Fruit fly (Drosophila melanogaster) whole organism, adult: Measurements from ENCODE around the gene eyg.

Experiments
- CG11617 ChIP-seq: fragments of 200-800 bp; sonication (Bioruptor generic); optimal IDR thresholded peaks from 2 replicates; lab custom pipeline; 2017; ENCODE audit warnings: mild to moderate bottlenecking, missing biosample characterization, missing genetic modification reagents, missing genetic modification characterization
- CG12768 ChIP-seq: fragments of 200-800 bp; sonication (Bioruptor generic); optimal IDR thresholded peaks from 2 replicates; lab custom pipeline; 2017; ENCODE audit warnings: missing biosample characterization, missing genetic modification characterization, mild to moderate bottlenecking, moderate library complexity, missing genetic modification reagents
- CG14711 ChIP-seq: fragments of 200-800 bp; sonication (Bioruptor generic); optimal IDR thresholded peaks from 2 replicates; lab custom pipeline; 2018; ENCODE audit warnings: missing biosample characterization, mild to moderate bottlenecking, missing genetic modification characterization, moderate library complexity
- CG1620 ChIP-seq: fragments of 200-800 bp; sonication (Bioruptor generic); optimal IDR thresholded peaks from 2 replicates; lab custom pipeline; 2016; ENCODE audit warnings: missing biosample characterization, missing genetic modification characterization
- CG33017 ChIP-seq: fragments of 200-800 bp; sonication (Bioruptor generic); optimal IDR thresholded peaks from 2 replicates; lab custom pipeline; 2018; ENCODE audit warnings: missing biosample characterization, mild to moderate bottlenecking, missing genetic modification characterization, moderate library complexity
- CG5204 ChIP-seq: fragments of 200-800 bp; sonication (Bioruptor generic); optimal IDR thresholded peaks from 2 replicates; lab custom pipeline; 2016; ENCODE audit warnings: missing biosample characterization, missing genetic modification characterization
- CG7045 ChIP-seq: fragments of 200-800 bp; sonication (Bioruptor generic); optimal IDR thresholded peaks from 2 replicates; lab custom pipeline; 2017; ENCODE audit warnings: missing biosample characterization, mild to moderate bottlenecking, missing genetic modification characterization
- CG7101 ChIP-seq: fragments of 200-800 bp; sonication (Bioruptor generic); optimal IDR thresholded peaks from 2 replicates; lab custom pipeline; 2018; ENCODE audit warnings: missing biosample characterization, mild to moderate bottlenecking, missing genetic modification characterization, moderate library complexity
- Clk ChIP-seq: fragments of 200-800 bp; sonication (Bioruptor generic); optimal IDR thresholded peaks from 2 replicates; lab custom pipeline; 2017; ENCODE audit warnings: missing biosample characterization, missing genetic modification characterization
- Crg-1 ChIP-seq: fragments of 200-800 bp; sonication (Bioruptor generic); optimal IDR thresholded peaks from 2 replicates; lab custom pipeline; 2016; ENCODE audit warnings: missing biosample characterization, missing genetic modification characterization
- Hr96 ChIP-seq: fragments of 200-800 bp; sonication (Bioruptor generic); optimal IDR thresholded peaks from 2 replicates; lab custom pipeline; 2016; ENCODE audit warnings: missing biosample characterization, missing genetic modification characterization
- Mnt ChIP-seq: fragments of 200-800 bp; sonication (Bioruptor generic); optimal IDR thresholded peaks from 2 replicates; lab custom pipeline; 2016; ENCODE audit warnings: missing biosample characterization, mild to moderate bottlenecking, missing genetic modification characterization
- bab1 ChIP-seq: fragments of 200-800 bp; sonication (Bioruptor generic); optimal IDR thresholded peaks from 3 replicates; lab custom pipeline; 2019; ENCODE audit warnings: missing biosample characterization, mild to moderate bottlenecking, missing genetic modification characterization, moderate library complexity
- cic ChIP-seq: fragments of 200-800 bp; sonication (Bioruptor generic); optimal IDR thresholded peaks from 2 replicates; lab custom pipeline; 2017; ENCODE audit warnings: missing biosample characterization, mild to moderate bottlenecking, missing genetic modification characterization, moderate library complexity
- cnc ChIP-seq, 2 experiments: fragments of >200 bp; optimal IDR thresholded peaks; 2 replicates each; lab custom pipeline; 2017
- kay ChIP-seq: fragments of 200-800 bp; sonication (Bioruptor generic); peaks from one replicate; lab custom pipeline; 2016; ENCODE audit warnings: missing biosample characterization, missing genetic modification characterization, borderline replicate concordance
- ovo ChIP-seq: fragments of 200-800 bp; sonication (Bioruptor generic); optimal IDR thresholded peaks from 2 replicates; lab custom pipeline; 2016; ENCODE audit warnings: missing biosample characterization, missing genetic modification characterization
- pad ChIP-seq: fragments of 200-800 bp; sonication (Bioruptor generic); optimal IDR thresholded peaks from 3 replicates; lab custom pipeline; 2017; ENCODE audit warnings: missing biosample characterization, missing genetic modification characterization, mild to moderate bottlenecking, moderate library complexity, missing genetic modification reagents
- tj ChIP-seq: fragments of 200-800 bp; sonication (Bioruptor generic); optimal IDR thresholded peaks from 3 replicates; lab custom pipeline; 2017; ENCODE audit warnings: missing biosample characterization, mild to moderate bottlenecking, missing genetic modification characterization, moderate library complexity
- toe ChIP-seq: fragments of 200-800 bp; sonication (Bioruptor generic); optimal IDR thresholded peaks from 2 replicates; lab custom pipeline; 2016; ENCODE audit warnings: missing biosample characterization, missing genetic modification characterization

Gene eyg

dm6 chr3L:12503865-12504650 is 36.2 kb upstream of the eyg start, which contains the start of the genes CG10646 and vih:
Gene CG10646, minus strand, starts transcription at chr3L:12503894.
Gene vih, plus strand, starts transcription at chr3L:12504292.
- TF ChIP-seq ovo (GFP tag; lab: Kevin White, UChicago) (peak; percentile 77), bab1 (GFP tag; lab: Kevin White, UChicago) (peak; percentile 19), Clk (GFP tag; lab: Kevin White, UChicago) (no peak), Mnt (peak; percentile 42), cnc (optimal IDR thresholded peaks at IDR 0.05; lab: Kevin White, UChicago) (no peak), Hr96 (no peak), CG12768 (GFP tag; lab: Kevin White, UChicago) (peak; percentile 29), CG5204 (no peak), CG7101 (tag; lab: Kevin White, UChicago) (peak; percentile 67), cic (no peak), tj (peak; percentile 13), CG7045 (GFP tag; lab: Kevin White, UChicago) (peak; percentile 10), CG33017 (tag; lab: Kevin White, UChicago) (peak; percentile 21), CG1620 (GFP tag; lab: Kevin White, UChicago) (peak; percentile 8), pad (GFP tag; lab: Kevin White, UChicago) (peak; percentile 61), CG14711 (tag; lab: Kevin White, UChicago) (peak; percentile 74), CG11617 (GFP tag; lab: Kevin White, UChicago) (peak; percentile 58), Crg-1 (GFP tag; lab: Kevin White, UChicago) (peak; percentile 12), kay (GFP tag; lab: Kevin White, UChicago) (no peak)

- TF ChIP-seq CG12768 (GFP tag; lab: Kevin White, UChicago): peak; percentile 38
- peak; percentile 44 for TF ChIP-seq CG33017 (tag; lab: Kevin White, UChicago)
- no peak for TF ChIP-seq ovo (GFP tag; lab: Kevin White, UChicago)
- peak; percentile 57 for TF ChIP-seq CG11617 (GFP tag; lab: Kevin White, UChicago)
- peak; percentile 55 for TF ChIP-seq bab1 (GFP tag; lab: Kevin White, UChicago)
- TF ChIP-seq CG1620 (GFP tag; lab: Kevin White, UChicago): peak; percentile 66
- peak; percentile 73 for TF ChIP-seq Crg-1 (GFP tag; lab: Kevin White, UChicago)
- TF ChIP-seq cnc (optimal IDR thresholded peaks at IDR 0.05; lab: Kevin White, UChicago): no peak
- TF ChIP-seq kay (GFP tag; lab: Kevin White, UChicago): peak; percentile 95
- TF ChIP-seq CG7045 (GFP tag; lab: Kevin White, UChicago): peak; percentile 44
- no peak for TF ChIP-seq Hr96
- peak; percentile 54 for TF ChIP-seq pad (GFP tag; lab: Kevin White, UChicago)
- peak; percentile 9 for TF ChIP-seq tj
- TF ChIP-seq Mnt: peak; percentile 58
- TF ChIP-seq CG7101 (tag; lab: Kevin White, UChicago): peak; percentile 71
- TF ChIP-seq Clk (GFP tag; lab: Kevin White, UChicago): no peak
- TF ChIP-seq CG14711 (tag; lab: Kevin White, UChicago): peak; percentile 73
These were observed 33.4 kb upstream of the eyg start, which contains the start of the genes CG10638 and CG10681 for dm6 chr3L:12501249-12501648. Gene CG10638, minus strand, starts transcription at chr3L:12501311. Gene CG10681, plus strand, starts transcription at chr3L:12501513.

dm6 chr3L:12496428-12497344 is 28.9 kb upstream of the eyg start, which contains the start of gene CG10657:
Gene CG10657, minus strand, starts transcription at chr3L:12497216.
- TF ChIP-seq CG14711 (tag; lab: Kevin White, UChicago): no peak
- no peak for TF ChIP-seq pad (GFP tag; lab: Kevin White, UChicago)
- no peak for TF ChIP-seq cic
- TF ChIP-seq kay (GFP tag; lab: Kevin White, UChicago): peak; percentile 25
- no peak for TF ChIP-seq CG11617 (GFP tag; lab: Kevin White, UChicago)

dm6 chr3L:12495312-12495725 is 27.5 kb upstream of the eyg start:
- TF ChIP-seq CG7101 (tag; lab: Kevin White, UChicago) (no peak), CG5204 (peak; percentile 27), pad (GFP tag; lab: Kevin White, UChicago) (no peak), CG33017 (tag; lab: Kevin White, UChicago) (no peak), Mnt (no peak)

dm6 chr3L:12494273-12494672 is 26.5 kb upstream of the eyg start:
- TF ChIP-seq cic: no peak
- TF ChIP-seq CG33017 (tag; lab: Kevin White, UChicago): no peak
- no peak for TF ChIP-seq CG1620 (GFP tag; lab: Kevin White, UChicago)
- no peak for TF ChIP-seq bab1 (GFP tag; lab: Kevin White, UChicago)
- no peak for TF ChIP-seq CG7045 (GFP tag; lab: Kevin White, UChicago)
- TF ChIP-seq kay (GFP tag; lab: Kevin White, UChicago): no peak
- no peak for TF ChIP-seq tj
- TF ChIP-seq CG14711 (tag; lab: Kevin White, UChicago): no peak
- no peak for TF ChIP-seq CG11617 (GFP tag; lab: Kevin White, UChicago)
- no peak for TF ChIP-seq Clk (GFP tag; lab: Kevin White, UChicago)
- no peak for TF ChIP-seq pad (GFP tag; lab: Kevin White, UChicago)
- no peak for TF ChIP-seq Crg-1 (GFP tag; lab: Kevin White, UChicago)
- no peak for TF ChIP-seq CG5204
- no peak for TF ChIP-seq Mnt
- no peak for TF ChIP-seq CG7101 (tag; lab: Kevin White, UChicago)
- TF ChIP-seq CG12768 (GFP tag; lab: Kevin White, UChicago): no peak
- no peak for TF ChIP-seq toe (GFP tag; lab: Kevin White, UChicago)
- TF ChIP-seq cnc (optimal IDR thresholded peaks at IDR 0.05; lab: Kevin White, UChicago): no peak
- no peak for TF ChIP-seq ovo (GFP tag; lab: Kevin White, UChicago)
